Fruit fly (Drosophila melanogaster) S2 (cell line): ENCODE results near the gene SrpRbeta.

ENCODE experiments used
- CG8478 ChIP-seq: fragments of >200 bp; optimal IDR thresholded peaks from 2 replicates; lab custom pipeline; 2018
- CTCF ChIP-seq, 2 experiments: fragments of >200 bp; optimal IDR thresholded peaks; 2 replicates each; lab custom pipeline; 2018

DNA sequence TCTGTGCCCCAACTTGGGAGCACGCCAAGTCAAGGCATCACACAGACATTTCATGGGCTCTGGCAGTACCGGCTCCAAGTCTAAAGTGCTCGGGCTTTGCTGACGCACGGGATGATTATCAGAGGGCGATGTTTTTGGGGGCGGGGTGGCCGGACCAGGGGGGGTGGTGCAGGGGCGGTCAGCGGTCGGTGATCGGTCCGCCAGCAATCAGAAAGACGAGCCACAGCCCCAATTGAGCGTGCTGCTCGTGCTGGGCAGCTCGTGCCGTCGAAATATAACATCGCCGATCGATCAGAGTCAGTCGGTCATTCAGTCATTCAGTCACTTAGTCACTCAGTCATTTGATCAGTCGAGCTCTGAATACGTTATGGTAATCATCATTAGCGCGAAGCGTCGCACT is 22.2 kb downstream of the SrpRbeta start:
- TF ChIP-seq CTCF (optimal IDR thresholded peaks at IDR 0.05; lab: Kevin White, UChicago) = no peak
- no peak for TF ChIP-seq CG8478 (lab: Kevin White, UChicago)
